Worm (Caenorhabditis elegans) whole organism, late embryonic: ENCODE data around the gene fipr-5.

Experiments
- C08G9.2 ChIP-seq: sonication (generic microtip); optimal IDR thresholded peaks from 2 replicates; lab custom pipeline; 2016; ENCODE audit warnings: mild to moderate bottlenecking, missing genetic modification characterization, moderate library complexity, missing compliant biosample characterization
- K02D7.2 ChIP-seq: sonication (generic microtip); optimal IDR thresholded peaks from 2 replicates; lab custom pipeline; 2017; ENCODE audit warnings: mild to moderate bottlenecking, missing genetic modification characterization, missing compliant biosample characterization
- K09A11.1 ChIP-seq: sonication (generic microtip); optimal IDR thresholded peaks from 2 replicates; lab custom pipeline; 2017; ENCODE audit warnings: antibody characterized with exemption, mild to moderate bottlenecking, missing genetic modification characterization, missing compliant biosample characterization; ENCODE audit not compliant: insufficient read depth
- Y22D7AL.16 ChIP-seq: sonication (generic microtip); optimal IDR thresholded peaks from 2 replicates; lab custom pipeline; 2016; ENCODE audit warnings: missing genetic modification characterization, missing compliant biosample characterization
- ahr-1 ChIP-seq: sonication (generic microtip); optimal IDR thresholded peaks from 2 replicates; lab custom pipeline; 2016; ENCODE audit warnings: missing genetic modification characterization, missing compliant biosample characterization
- ceh-14 ChIP-seq: sonication (generic microtip); optimal IDR thresholded peaks from 2 replicates; lab custom pipeline; 2016; ENCODE audit warnings: missing genotype, missing genetic modification characterization, missing compliant biosample characterization
- ceh-19 ChIP-seq: fragments of 200-800 bp; sonication (Bioruptor generic); optimal IDR thresholded peaks from 2 replicates; lab custom pipeline; 2018; ENCODE audit warnings: mild to moderate bottlenecking, missing genetic modification characterization, missing compliant biosample characterization
- ceh-22 ChIP-seq: sonication (generic microtip); optimal IDR thresholded peaks from 2 replicates; lab custom pipeline; 2017; ENCODE audit warnings: missing biosample characterization, missing genetic modification characterization
- ceh-30 ChIP-seq: fragments of 150-350 bp; optimal IDR thresholded peaks from 2 replicates; lab custom pipeline; 2014; ENCODE audit warnings: missing biosample characterization, missing genetic modification characterization
- ceh-34 ChIP-seq: sonication (generic microtip); optimal IDR thresholded peaks from 2 replicates; lab custom pipeline; 2016; ENCODE audit warnings: mild to moderate bottlenecking, missing genetic modification characterization, missing compliant biosample characterization
- ceh-45 ChIP-seq: fragments of 200-800 bp; sonication (Bioruptor generic); IDR thresholded peaks from 2 replicates; pipeline ENCODE4 v1.3.6; 2022; ENCODE audit warnings: missing genetic modification reagents, missing genetic modification characterization, missing compliant biosample characterization
- ceh-9 ChIP-seq: sonication (generic microtip); optimal IDR thresholded peaks from 2 replicates; lab custom pipeline; 2016; ENCODE audit warnings: mild to moderate bottlenecking, missing genetic modification characterization, inconsistent platforms, missing compliant biosample characterization
- che-1 ChIP-seq: sonication (generic microtip); optimal IDR thresholded peaks from 2 replicates; lab custom pipeline; 2016; ENCODE audit warnings: mild to moderate bottlenecking, missing genetic modification characterization, missing compliant biosample characterization
- dmd-4 ChIP-seq: sonication (generic microtip); optimal IDR thresholded peaks from 2 replicates; lab custom pipeline; 2016; ENCODE audit warnings: borderline replicate concordance, missing genetic modification characterization, missing compliant biosample characterization
- dve-1 ChIP-seq: sonication (generic microtip); optimal IDR thresholded peaks from 2 replicates; lab custom pipeline; 2017; ENCODE audit warnings: antibody characterized with exemption, mild to moderate bottlenecking, missing genetic modification characterization, missing compliant biosample characterization
- elt-2 ChIP-seq: sonication (generic microtip); optimal IDR thresholded peaks from 2 replicates; lab custom pipeline; 2016; ENCODE audit warnings: missing genetic modification reagents, missing genetic modification characterization, missing compliant biosample characterization
- eyg-1 ChIP-seq: sonication (generic microtip); optimal IDR thresholded peaks from 2 replicates; lab custom pipeline; 2016; ENCODE audit warnings: missing genotype, missing genetic modification characterization, missing compliant biosample characterization
- fax-1 ChIP-seq: sonication (generic microtip); optimal IDR thresholded peaks from 2 replicates; lab custom pipeline; 2016; ENCODE audit warnings: missing genotype, missing genetic modification characterization, missing compliant biosample characterization
- fkh-10 ChIP-seq: fragments of 150-350 bp; optimal IDR thresholded peaks from 2 replicates; lab custom pipeline; 2014; ENCODE audit warnings: missing biosample characterization, missing genetic modification reagents, missing genetic modification characterization
- hlh-13 ChIP-seq: fragments of 200-800 bp; sonication (Bioruptor generic); optimal IDR thresholded peaks from 2 replicates; lab custom pipeline; 2018; ENCODE audit warnings: mild to moderate bottlenecking, missing genetic modification characterization, missing compliant biosample characterization
- hlh-15 ChIP-seq: sonication (generic microtip); optimal IDR thresholded peaks from 2 replicates; lab custom pipeline; 2016; ENCODE audit warnings: missing genetic modification characterization, missing compliant biosample characterization
- hlh-30 ChIP-seq: sonication (generic microtip); optimal IDR thresholded peaks from 2 replicates; lab custom pipeline; 2017; ENCODE audit warnings: antibody characterized with exemption, missing genetic modification characterization, missing compliant biosample characterization; ENCODE audit not compliant: insufficient read depth
- hlh-6 ChIP-seq: sonication (generic microtip); optimal IDR thresholded peaks from 2 replicates; lab custom pipeline; 2016; ENCODE audit warnings: missing genotype, missing genetic modification characterization, missing compliant biosample characterization
- lim-6 ChIP-seq: sonication (generic microtip); optimal IDR thresholded peaks from 2 replicates; lab custom pipeline; 2016; ENCODE audit warnings: missing genetic modification characterization, missing compliant biosample characterization
- lin-11 ChIP-seq: fragments of 200-800 bp; sonication (Bioruptor generic); optimal IDR thresholded peaks from 2 replicates; lab custom pipeline; 2018; ENCODE audit warnings: mild to moderate bottlenecking, missing genetic modification characterization, missing compliant biosample characterization
- madf-2 ChIP-seq: sonication (generic microtip); optimal IDR thresholded peaks from 2 replicates; lab custom pipeline; 2017; ENCODE audit warnings: missing genetic modification characterization, missing compliant biosample characterization
- mec-3 ChIP-seq: sonication (generic microtip); optimal IDR thresholded peaks from 2 replicates; lab custom pipeline; 2016; ENCODE audit warnings: borderline replicate concordance, missing genetic modification characterization, missing compliant biosample characterization
- nfya-1 ChIP-seq: sonication (generic microtip); optimal IDR thresholded peaks from 2 replicates; lab custom pipeline; 2017; ENCODE audit warnings: missing genetic modification characterization, mild to moderate bottlenecking, missing compliant biosample characterization, antibody characterized with exemption, moderate library complexity
- nhr-232 ChIP-seq: sonication (generic microtip); optimal IDR thresholded peaks from 2 replicates; lab custom pipeline; 2016; ENCODE audit warnings: missing genetic modification characterization, missing compliant biosample characterization
- pat-9 ChIP-seq: fragments of 200-800 bp; sonication (Bioruptor generic); optimal IDR thresholded peaks from 2 replicates; lab custom pipeline; 2018; ENCODE audit warnings: mild to moderate bottlenecking, missing genetic modification characterization, moderate library complexity, missing compliant biosample characterization
- pqm-1 ChIP-seq: sonication (generic microtip); optimal IDR thresholded peaks from 2 replicates; lab custom pipeline; 2016; ENCODE audit warnings: missing genetic modification characterization, missing compliant biosample characterization
- ref-2 ChIP-seq: sonication (generic microtip); optimal IDR thresholded peaks from 2 replicates; lab custom pipeline; 2016; ENCODE audit warnings: missing genetic modification characterization, missing compliant biosample characterization
- sdc-2 ChIP-seq: sonication (generic microtip); optimal IDR thresholded peaks from 2 replicates; lab custom pipeline; 2016; ENCODE audit warnings: missing genotype, missing genetic modification characterization, missing compliant biosample characterization
- sox-2 ChIP-seq: fragments of 200-800 bp; sonication (Bioruptor generic); IDR thresholded peaks from 2 replicates; pipeline ENCODE4 v1.3.6; 2022; ENCODE audit warnings: missing genetic modification reagents, missing genetic modification characterization, missing compliant biosample characterization
- sox-4 ChIP-seq: sonication (generic microtip); optimal IDR thresholded peaks from 2 replicates; lab custom pipeline; 2017; ENCODE audit warnings: mild to moderate bottlenecking, missing genetic modification characterization, inconsistent platforms, missing compliant biosample characterization
- tbx-7 ChIP-seq: sonication (generic microtip); optimal IDR thresholded peaks from 2 replicates; lab custom pipeline; 2016; ENCODE audit warnings: missing genotype, missing genetic modification characterization, missing compliant biosample characterization
- unc-3 ChIP-seq, 2 experiments: fragments of 200-800 bp in 1 of 2; sonication (Bioruptor generic) in 1 of 2; sonication (generic microtip) in 1 of 2; conservative IDR thresholded peaks in 1 of 2; optimal IDR thresholded peaks in 1 of 2; 2 replicates each; pipeline versions ENCODE4 v1.3.6 to Lab custom; 2016 to 2022; ENCODE audit warnings: missing compliant biosample characterization in 2 of 2, missing genetic modification characterization in 2 of 2, missing genetic modification reagents in 1 of 2
- unc-42 ChIP-seq: sonication (generic microtip); optimal IDR thresholded peaks from 2 replicates; lab custom pipeline; 2016; ENCODE audit warnings: missing genotype, missing genetic modification characterization, missing compliant biosample characterization

Gene fipr-5

ce11 chrV:10205483-10205882 lies 15.7 kb downstream of the fipr-5 start, which contains the start of gene ZK856.16:
Gene ZK856.16 (minus strand): TSS chrV:10205583.
- TF ChIP-seq ceh-19 (GFP tag; lab: Kevin White, UChicago) = no peak
- TF ChIP-seq K02D7.2 (tag; lab: Kevin White, UChicago) = no peak
- TF ChIP-seq eyg-1 (tag; lab: Kevin White, UChicago) = no peak
- TF ChIP-seq nfya-1 = no peak
- no peak for TF ChIP-seq ahr-1
- TF ChIP-seq hlh-15 = no peak
- no peak for TF ChIP-seq sdc-2 (tag; lab: Kevin White, UChicago)
- no peak for TF ChIP-seq unc-42
- TF ChIP-seq hlh-30 (tag; lab: Kevin White, UChicago) = no peak
- TF ChIP-seq ceh-45 (GFP tag; lab: Robert Waterston, UW) = no peak
- TF ChIP-seq tbx-7 (tag; lab: Kevin White, UChicago) = no peak
- TF ChIP-seq che-1 (tag; lab: Kevin White, UChicago) = no peak
- no peak for TF ChIP-seq lim-6
- TF ChIP-seq sox-4 (tag; lab: Kevin White, UChicago) = no peak

DNA sequence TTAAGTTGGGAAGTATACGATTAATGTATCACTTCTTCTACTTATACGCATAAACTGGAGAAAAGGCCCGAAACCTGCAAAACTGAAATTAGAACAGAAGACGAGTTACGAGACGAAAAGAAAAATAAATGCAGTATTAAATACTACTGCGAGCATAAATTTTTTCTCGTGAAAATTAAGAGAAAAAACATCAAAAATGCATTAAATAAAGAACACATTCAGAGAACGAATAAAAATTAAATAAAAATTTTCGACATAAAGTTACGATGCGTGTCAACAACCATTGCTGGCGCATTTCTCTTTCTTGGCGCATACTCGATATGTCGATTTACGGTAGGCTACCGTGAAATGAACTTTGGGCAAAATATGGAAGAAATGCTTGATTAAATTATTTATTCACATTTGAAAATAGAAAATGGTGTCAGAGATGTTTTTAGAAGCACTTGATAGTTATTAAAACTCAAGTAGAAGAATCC lies 16.3 kb downstream of the fipr-5 start, which contains the start of the genes ZK856.19 and ZK856.11:
Gene ZK856.19 (minus strand): TSS at position 51 of the 476 bp plus-strand sequence.
Gene ZK856.11 (minus strand): TSS at position 76 of the 476 bp plus-strand sequence.
- TF ChIP-seq hlh-13 (GFP tag; lab: Kevin White, UChicago) (no peak), nfya-1 (peak; percentile 21), unc-42 (peak; percentile 20)
- TF ChIP-seq, all 69 proteins: peak for 2

DNA sequence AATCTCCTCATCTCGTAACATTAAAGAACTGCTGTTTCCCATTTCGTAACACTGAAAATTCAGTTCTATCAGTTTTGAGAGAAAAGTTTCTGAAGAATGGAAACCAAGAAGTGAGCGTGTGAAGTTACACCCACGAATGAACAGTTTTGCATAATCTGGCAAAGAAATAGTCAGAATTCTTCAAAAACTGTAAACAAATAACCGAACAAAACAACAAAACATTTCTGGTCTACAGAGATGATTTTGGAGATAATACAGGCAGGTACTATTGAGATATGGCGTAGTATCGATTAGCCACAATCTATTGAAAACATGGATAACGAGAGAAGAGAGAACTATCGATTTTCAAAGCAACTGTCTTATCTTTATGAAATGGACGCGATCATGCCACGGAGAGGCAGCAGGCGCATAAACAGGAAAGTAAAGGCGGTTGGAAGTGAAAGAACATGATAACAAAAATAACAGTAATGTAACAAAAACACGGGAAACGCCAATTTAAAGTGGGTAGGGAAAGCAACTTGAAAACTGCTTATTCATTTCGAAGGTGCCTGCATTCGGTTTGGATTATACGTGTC lies 17.7 kb downstream of the fipr-5 start, which contains the start of gene chpf-1:
Gene chpf-1 (minus strand): TSS at position 51 of the 575 bp plus-strand sequence.
- TF ChIP-seq elt-2 (tag; lab: Kevin White, UChicago) (peak; percentile 41), fkh-10 (no peak)

DNA sequence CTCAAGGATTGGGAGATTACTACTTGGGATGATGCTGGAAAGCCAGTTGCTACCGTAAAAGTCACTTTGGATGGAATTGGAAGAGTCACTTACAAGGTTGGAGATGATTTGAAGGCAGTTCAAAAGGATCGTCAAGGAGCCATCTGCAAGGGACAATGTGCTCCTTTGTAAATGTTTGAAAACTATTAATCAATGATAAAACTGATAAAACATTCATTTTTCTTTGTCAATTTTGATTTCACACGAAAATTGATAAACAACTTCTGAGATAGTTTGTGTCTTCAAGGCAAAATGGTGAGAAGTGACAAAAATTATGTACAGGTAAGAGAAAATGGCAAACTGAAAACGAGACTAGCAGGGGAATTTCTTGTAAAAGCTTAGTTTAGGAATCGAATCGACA lies 18.9 kb downstream of the fipr-5 start:
- TF ChIP-seq dmd-4 (tag; lab: Kevin White, UChicago) = no peak
- no peak for TF ChIP-seq ceh-22 (tag; lab: Kevin White, UChicago)
- no peak for TF ChIP-seq fkh-10
- no peak for TF ChIP-seq Y22D7AL.16 (tag; lab: Kevin White, UChicago)
- TF ChIP-seq, all 69 proteins: peak for 0

ce11 chrV:10201913-10202312 lies 19.3 kb downstream of the fipr-5 start, which contains the start of gene ZK856.7:
Gene ZK856.7 (plus strand): TSS chrV:10202098.
- no peak for TF ChIP-seq ceh-9 (tag; lab: Kevin White, UChicago)
- no peak for TF ChIP-seq madf-2 (tag; lab: Kevin White, UChicago)
- TF ChIP-seq pat-9 (tag; lab: Kevin White, UChicago) = no peak
- no peak for TF ChIP-seq sox-2 (GFP tag; lab: Robert Waterston, UW)
- TF ChIP-seq ceh-34 (tag; lab: Kevin White, UChicago) = no peak
- no peak for TF ChIP-seq ceh-30 (tag; lab: Kevin White, UChicago)
- no peak for TF ChIP-seq fkh-10
- TF ChIP-seq mec-3 (tag; lab: Kevin White, UChicago) = no peak
- TF ChIP-seq ceh-14 = no peak
- no peak for TF ChIP-seq C08G9.2 (tag; lab: Kevin White, UChicago)
- no peak for TF ChIP-seq lim-6
- no peak for TF ChIP-seq unc-3 (GFP tag; conservative IDR thresholded peaks at IDR 0.05; lab: Robert Waterston, UW)
- TF ChIP-seq unc-3 (tag; optimal IDR thresholded peaks at IDR 0.05; lab: Kevin White, UChicago) = no peak

DNA sequence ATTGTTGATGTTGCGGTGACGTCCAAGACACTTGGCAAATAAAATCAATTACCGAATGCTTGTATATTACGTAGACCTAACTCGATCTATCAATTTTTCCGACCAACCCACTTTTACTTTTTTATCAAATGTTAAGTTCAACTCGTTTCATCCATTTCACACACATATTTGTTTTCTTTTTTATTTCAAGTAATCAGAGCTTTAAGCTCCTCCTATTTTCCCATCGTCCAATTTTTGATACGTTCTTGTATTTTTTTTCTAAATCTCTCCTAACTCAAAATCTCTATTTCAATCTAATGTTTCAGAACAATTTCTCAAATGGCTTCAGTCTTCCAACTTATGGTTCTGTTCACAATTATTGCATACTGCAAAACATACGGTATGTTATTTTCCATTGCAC lies 22.8 kb downstream of the fipr-5 start, which contains the start of gene ZK856.6:
Gene ZK856.6 (plus strand): TSS at position 301 of the 400 bp plus-strand sequence.
- TF ChIP-seq Y22D7AL.16 (tag; lab: Kevin White, UChicago) = no peak
- no peak for TF ChIP-seq hlh-6 (tag; lab: Kevin White, UChicago)
- no peak for TF ChIP-seq ref-2 (tag; lab: Kevin White, UChicago)
- no peak for TF ChIP-seq dve-1
- TF ChIP-seq nhr-232 (tag; lab: Kevin White, UChicago) = no peak
- TF ChIP-seq K09A11.1 (tag; lab: Kevin White, UChicago) = no peak
- TF ChIP-seq ahr-1 = no peak
- no peak for TF ChIP-seq madf-2 (tag; lab: Kevin White, UChicago)
- TF ChIP-seq ceh-30 (tag; lab: Kevin White, UChicago) = no peak
- no peak for TF ChIP-seq pqm-1 (tag; lab: Kevin White, UChicago)
- no peak for TF ChIP-seq unc-3 (GFP tag; conservative IDR thresholded peaks at IDR 0.05; lab: Robert Waterston, UW)
- TF ChIP-seq unc-3 (tag; optimal IDR thresholded peaks at IDR 0.05; lab: Kevin White, UChicago) = no peak
- no peak for TF ChIP-seq lin-11 (tag; lab: Kevin White, UChicago)
- TF ChIP-seq fax-1 (tag; lab: Kevin White, UChicago) = no peak
- no peak for TF ChIP-seq sdc-2 (tag; lab: Kevin White, UChicago)
